Worm (Caenorhabditis elegans): ENCODE data around the gene jtr-1.

jtr-1 gene

DNA sequence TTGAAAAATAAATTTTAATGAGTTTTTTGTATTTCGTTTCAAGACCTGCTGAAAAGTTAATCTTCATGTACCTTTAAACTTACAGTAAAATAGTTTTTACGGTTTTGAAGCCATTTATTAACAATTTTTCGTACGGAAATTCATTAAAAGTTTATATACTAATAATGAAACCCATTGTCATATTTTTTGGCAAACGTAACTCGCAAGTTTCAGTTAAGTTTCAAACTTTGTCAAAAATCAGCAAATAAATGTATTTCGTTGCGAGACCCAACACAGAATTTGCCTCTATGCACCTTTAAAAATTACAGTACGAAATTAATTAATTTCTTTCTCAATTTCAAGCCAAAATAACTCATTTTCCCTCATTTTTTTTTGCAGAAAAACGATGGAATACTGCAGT is at the start of gene jtr-1:
TSS of gene jtr-1 (plus strand) at position 327 of the 400 bp plus-strand sequence.
- TF ChIP-seq lin-11 (tag; optimal IDR thresholded peaks at IDR 0.05) (no peak), dmd-4 (tag; optimal IDR thresholded peaks at IDR 0.05) (no peak), lsy-2 (tag; optimal IDR thresholded peaks at IDR 0.05) (no peak), skn-1 (tag; optimal IDR thresholded peaks at IDR 0.05) (no peak), ZK546.5 (tag; optimal IDR thresholded peaks at IDR 0.05) (no peak), nhr-25 (tag; optimal IDR thresholded peaks at IDR 0.05) (no peak), nhr-12 (tag; optimal IDR thresholded peaks at IDR 0.05) (no peak), Y55F3AM.14 (GFP tag; optimal IDR thresholded peaks at IDR 0.05) (no peak), unc-55 (GFP tag; optimal IDR thresholded peaks at IDR 0.05) (no peak), peb-1 (tag; optimal IDR thresholded peaks at IDR 0.05) (no peak), nhr-11 (tag; optimal IDR thresholded peaks at IDR 0.05) (no peak), ama-1 (optimal IDR thresholded peaks at IDR 0.05) (no peak)

- TF ChIP-seq lin-11 (tag; optimal IDR thresholded peaks at IDR 0.05) (no peak), blmp-1 (tag; optimal IDR thresholded peaks at IDR 0.05; ENCODE audit: insufficient read depth) (no peak), nhr-10 (tag; optimal IDR thresholded peaks at IDR 0.05) (no peak), mbf-1 (tag; optimal IDR thresholded peaks at IDR 0.05) (no peak), nhr-21 (tag; optimal IDR thresholded peaks at IDR 0.05) (peak; percentile 34), peb-1 (tag; optimal IDR thresholded peaks at IDR 0.05) (peak; percentile 50), nhr-77 (tag; optimal IDR thresholded peaks at IDR 0.05) (no peak), snpc-4 (tag; optimal IDR thresholded peaks at IDR 0.05) (no peak), elt-3 (tag; optimal IDR thresholded peaks at IDR 0.05) (no peak), lin-39 (tag; optimal IDR thresholded peaks at IDR 0.05) (no peak), nhr-23 (tag; optimal IDR thresholded peaks at IDR 0.05) (no peak), nhr-12 (tag; optimal IDR thresholded peaks at IDR 0.05) (no peak), fos-1 (tag; optimal IDR thresholded peaks at IDR 0.05) (no peak), sma-3 (GFP tag; optimal IDR thresholded peaks at IDR 0.05) (no peak), sem-4 (tag; optimal IDR thresholded peaks at IDR 0.05) (no peak), ztf-11 (tag; optimal IDR thresholded peaks at IDR 0.05) (no peak), nhr-25 (tag; optimal IDR thresholded peaks at IDR 0.05) (peak; percentile 79), zag-1 (tag; optimal IDR thresholded peaks at IDR 0.05) (no peak), nhr-11 (tag; optimal IDR thresholded peaks at IDR 0.05) (no peak), alr-1 (tag; optimal IDR thresholded peaks at IDR 0.05) (no peak), unc-62 (GFP tag; optimal IDR thresholded peaks at IDR 0.05) (no peak), dmd-4 (tag; optimal IDR thresholded peaks at IDR 0.05) (no peak), Y55F3AM.14 (GFP tag; optimal IDR thresholded peaks at IDR 0.05) (no peak), F13H6.1 (tag; optimal IDR thresholded peaks at IDR 0.05) (no peak), crh-2 (tag; optimal IDR thresholded peaks at IDR 0.05) (no peak), egl-27 (tag; optimal IDR thresholded peaks at IDR 0.05) (no peak), nhr-129 (tag; optimal IDR thresholded peaks at IDR 0.05) (no peak)
Measured at ce11 chrIV:1371300-1371699, 49.4 kb upstream of the jtr-1 start.

DNA sequence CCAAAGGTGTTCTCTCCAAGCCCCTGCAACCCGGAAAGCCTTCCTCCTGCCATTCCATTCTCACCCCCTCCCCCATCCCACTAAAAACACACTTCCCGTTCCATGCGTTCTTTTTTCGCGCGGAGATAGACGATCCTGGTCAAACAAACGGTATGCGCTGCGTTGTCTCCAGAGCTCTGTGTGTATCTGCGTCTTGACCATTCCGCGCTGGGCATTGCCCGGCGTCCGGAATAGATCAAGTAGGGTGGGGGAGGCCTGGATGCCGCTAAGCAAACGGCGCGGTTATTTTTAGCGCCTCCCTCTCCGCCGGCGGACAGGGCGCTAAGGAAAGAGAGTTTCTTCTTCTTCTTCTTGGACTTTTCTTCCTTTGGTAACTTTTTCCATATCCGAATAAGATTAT is 45.4 kb upstream of the jtr-1 start:
- TF ChIP-seq ceh-16 (tag; optimal IDR thresholded peaks at IDR 0.05), result no peak
- no peak for TF ChIP-seq ztf-1 (GFP tag; conservative IDR thresholded peaks at IDR 0.05)
- no peak for TF ChIP-seq nhr-10 (tag; optimal IDR thresholded peaks at IDR 0.05)
- no peak for TF ChIP-seq nhr-12 (tag; optimal IDR thresholded peaks at IDR 0.05)
- no peak for TF ChIP-seq nhr-237 (tag; optimal IDR thresholded peaks at IDR 0.05)
- TF ChIP-seq aly-2 (tag; optimal IDR thresholded peaks at IDR 0.05), result no peak
- no peak for TF ChIP-seq peb-1 (tag; optimal IDR thresholded peaks at IDR 0.05)

ce11 chrIV:1377699-1378098 is 43.0 kb upstream of the jtr-1 start:
- no peak for TF ChIP-seq nhr-10 (tag; optimal IDR thresholded peaks at IDR 0.05)
- TF ChIP-seq fos-1 (tag; optimal IDR thresholded peaks at IDR 0.05), result no peak
- no peak for TF ChIP-seq aly-2 (tag; optimal IDR thresholded peaks at IDR 0.05)
- no peak for TF ChIP-seq skn-1 (tag; optimal IDR thresholded peaks at IDR 0.05)

ce11 chrIV:1378954-1379353 is 41.8 kb upstream of the jtr-1 start:
- TF ChIP-seq ceh-82 (tag; optimal IDR thresholded peaks at IDR 0.05) (no peak), sma-9 (GFP tag; optimal IDR thresholded peaks at IDR 0.05) (peak; percentile 66), sma-9 (tag; optimal IDR thresholded peaks at IDR 0.05) (no peak), F13H6.1 (tag; optimal IDR thresholded peaks at IDR 0.05) (peak; percentile 48), fos-1 (tag; optimal IDR thresholded peaks at IDR 0.05) (peak; percentile 96), sma-3 (GFP tag; optimal IDR thresholded peaks at IDR 0.05) (peak; percentile 6), lin-13 (GFP tag; optimal IDR thresholded peaks at IDR 0.05) (no peak)
